Fruit fly (Drosophila melanogaster) S2 (cell line): Measurements from ENCODE around the gene Mnat9.

Experiments used
- CG8478 ChIP-seq: fragments of >200 bp; optimal IDR thresholded peaks from 2 replicates; lab custom pipeline; 2018
- CTCF ChIP-seq, 2 experiments: fragments of >200 bp; optimal IDR thresholded peaks; 2 replicates each; lab custom pipeline; 2018

Gene Mnat9

dm6 chr3R:31580586-31580994 is 35.4 kb downstream of the Mnat9 start, which contains the start of the genes pygo and rod:
TSS of gene pygo (minus strand) at chr3R:31580699.
TSS of gene rod (plus strand) at chr3R:31580951.
- no peak for TF ChIP-seq CTCF (optimal IDR thresholded peaks at IDR 0.05; lab: Kevin White, UChicago)
- no peak for TF ChIP-seq CG8478

dm6 chr3R:31580032-31580431 is 35.9 kb downstream of the Mnat9 start:
- TF ChIP-seq CG8478 (no peak), CTCF (optimal IDR thresholded peaks at IDR 0.05; lab: Kevin White, UChicago) (no peak)

- TF ChIP-seq CG8478 (no peak), CTCF (optimal IDR thresholded peaks at IDR 0.05; lab: Kevin White, UChicago) (no peak)
Measured at dm6 chr3R:31577351-31577750, 38.6 kb downstream of the Mnat9 start.

dm6 chr3R:31571885-31572292 is 44.1 kb downstream of the Mnat9 start, which contains the start of gene gammaCOP:
TSS of gene gammaCOP (plus strand) at chr3R:31572143.
- TF ChIP-seq CTCF (optimal IDR thresholded peaks at IDR 0.05; lab: Kevin White, UChicago), result no peak
- no peak for TF ChIP-seq CG8478

dm6 chr3R:31566738-31567137 is 49.2 kb downstream of the Mnat9 start:
- TF ChIP-seq CG8478 (no peak), CTCF (optimal IDR thresholded peaks at IDR 0.05; lab: Kevin White, UChicago) (no peak)

dm6 chr3R:31565738-31566137 is 50.2 kb downstream of the Mnat9 start:
- no peak for TF ChIP-seq CTCF (optimal IDR thresholded peaks at IDR 0.05; lab: Kevin White, UChicago)
- no peak for TF ChIP-seq CG8478
